Fruit fly (Drosophila melanogaster): Measurements from ENCODE around the gene Fum2.
A peak's percentile ranks its signal among the peaks of the same experiment; 100 is the strongest.

Gene Fum2

dm6 chrX:6711295-6711694 is 29.7 kb downstream of the Fum2 start:
- TF ChIP-seq noc (tag; optimal IDR thresholded peaks at IDR 0.05): peak; percentile 58

- no peak for TF ChIP-seq noc (tag; optimal IDR thresholded peaks at IDR 0.05)
Measured at dm6 chrX:6716170-6716569, 34.6 kb downstream of the Fum2 start.

dm6 chrX:6719259-6719658 is 37.7 kb downstream of the Fum2 start:
- TF ChIP-seq noc (tag; optimal IDR thresholded peaks at IDR 0.05): peak; percentile 39

- TF ChIP-seq noc (tag; optimal IDR thresholded peaks at IDR 0.05): no peak
Measured at dm6 chrX:6719968-6720367, 38.4 kb downstream of the Fum2 start.

- no peak for TF ChIP-seq noc (tag; optimal IDR thresholded peaks at IDR 0.05)
Measured at dm6 chrX:6723622-6724021, 42.1 kb downstream of the Fum2 start.

- no peak for TF ChIP-seq noc (tag; optimal IDR thresholded peaks at IDR 0.05)
Measured at dm6 chrX:6724904-6725505, 43.4 kb downstream of the Fum2 start.

dm6 chrX:6726758-6727490 is 45.4 kb downstream of the Fum2 start:
- no peak for TF ChIP-seq noc (tag; optimal IDR thresholded peaks at IDR 0.05)

dm6 chrX:6728597-6729158 is 47.1 kb downstream of the Fum2 start:
- no peak for TF ChIP-seq noc (tag; optimal IDR thresholded peaks at IDR 0.05)

dm6 chrX:6730600-6731259 is 49.2 kb downstream of the Fum2 start:
- peak; percentile 8 for TF ChIP-seq noc (tag; optimal IDR thresholded peaks at IDR 0.05)

All from whole organism, larva.